Fruit fly (Drosophila melanogaster): ENCODE results near the gene CG5567.

The CG5567 gene

dm6 chr3L:17841085-17841606 lies 2.2 kb downstream of the CG5567 start, which contains the start of gene CG5577 (continued):
- no peak for TF ChIP-seq org-1 (GFP tag; optimal IDR thresholded peaks at IDR 0.05)
- no peak for TF ChIP-seq CG9817 (tag; optimal IDR thresholded peaks at IDR 0.05)
- TF ChIP-seq Hmr (GFP tag; optimal IDR thresholded peaks at IDR 0.05), result peak; percentile 46
- TF ChIP-seq ewg (GFP tag; optimal IDR thresholded peaks at IDR 0.05), result no peak
- TF ChIP-seq Scr (GFP tag; IDR thresholded peaks at IDR 0.05; ENCODE audit: partially characterized antibody), result peak; percentile 68
- no peak for TF ChIP-seq CG8924 (tag; optimal IDR thresholded peaks at IDR 0.05)
- peak; percentile 50 for TF ChIP-seq exex (tag; optimal IDR thresholded peaks at IDR 0.05)
- TF ChIP-seq CG4328 (GFP tag; optimal IDR thresholded peaks at IDR 0.05), result no peak
- TF ChIP-seq D19A (tag; optimal IDR thresholded peaks at IDR 0.05), result peak; percentile 69
- peak; percentile 40 for TF ChIP-seq cwo (GFP tag; optimal IDR thresholded peaks at IDR 0.05)
- no peak for TF ChIP-seq CG9437 (GFP tag; optimal IDR thresholded peaks at IDR 0.05)
- TF ChIP-seq pros (GFP tag; optimal IDR thresholded peaks at IDR 0.05), result peak; percentile 38
- no peak for TF ChIP-seq CG13775 (GFP tag; optimal IDR thresholded peaks at IDR 0.05)
- no peak for TF ChIP-seq CG11696 (GFP tag; IDR thresholded peaks at IDR 0.05)
- TF ChIP-seq CG3281 (GFP tag; optimal IDR thresholded peaks at IDR 0.05), result peak; percentile 12
- TF ChIP-seq CG31441 (GFP tag; IDR thresholded peaks at IDR 0.05), result no peak
- peak; percentile 11 for TF ChIP-seq pho (GFP tag; optimal IDR thresholded peaks at IDR 0.05)
- TF ChIP-seq oc (tag; optimal IDR thresholded peaks at IDR 0.05), result no peak
- TF ChIP-seq CG14441 (GFP tag; IDR thresholded peaks at IDR 0.05), result no peak
- TF ChIP-seq ara (GFP tag; IDR thresholded peaks at IDR 0.05), result no peak
- no peak for TF ChIP-seq CG18262 (tag; optimal IDR thresholded peaks at IDR 0.05)
- no peak for TF ChIP-seq twi (tag; optimal IDR thresholded peaks at IDR 0.05)
- TF ChIP-seq Dll (GFP tag; IDR thresholded peaks at IDR 0.05; ENCODE audit: partially characterized antibody), result peak; percentile 67
- TF ChIP-seq Med (GFP tag), result peak; percentile 93
- TF ChIP-seq sna (GFP tag; IDR thresholded peaks at IDR 0.05; ENCODE audit: partially characterized antibody), result peak; percentile 78
- no peak for TF ChIP-seq Drgx (GFP tag; IDR thresholded peaks at IDR 0.05)
- TF ChIP-seq Hey (tag; optimal IDR thresholded peaks at IDR 0.05), result no peak
- TF ChIP-seq CG18599 (GFP tag; optimal IDR thresholded peaks at IDR 0.05), result no peak
- no peak for TF ChIP-seq emc (GFP tag; optimal IDR thresholded peaks at IDR 0.05)
- TF ChIP-seq CG3065 (GFP tag; optimal IDR thresholded peaks at IDR 0.05), result no peak
- TF ChIP-seq salm (tag; optimal IDR thresholded peaks at IDR 0.05), result no peak
- no peak for TF ChIP-seq onecut (GFP tag; IDR thresholded peaks at IDR 0.05)
- peak; percentile 39; the same call in 1 of the 2 replicates for TF ChIP-seq CG42726 (GFP tag; IDR thresholded peaks at IDR 0.05; ENCODE audit: partially characterized antibody)
- TF ChIP-seq CG14710 (tag; optimal IDR thresholded peaks at IDR 0.05), result no peak
- TF ChIP-seq CG10267 (tag; optimal IDR thresholded peaks at IDR 0.05), result no peak
- peak; percentile 56 for TF ChIP-seq CG2120 (GFP tag; optimal IDR thresholded peaks at IDR 0.05)
- TF ChIP-seq rib (GFP tag; IDR thresholded peaks at IDR 0.05), result peak; percentile 59; the same call in 1 of the 2 replicates
- TF ChIP-seq D19B (GFP tag; optimal IDR thresholded peaks at IDR 0.05), result no peak
- TF ChIP-seq gfzf (GFP tag; optimal IDR thresholded peaks at IDR 0.05), result no peak
- no peak for TF ChIP-seq gcm2 (GFP tag; optimal IDR thresholded peaks at IDR 0.05)
- TF ChIP-seq gt (GFP tag; IDR thresholded peaks at IDR 0.05), result no peak
- TF ChIP-seq unc-4 (GFP tag; IDR thresholded peaks at IDR 0.05; ENCODE audit: partially characterized antibody), result peak; percentile 75
- TF ChIP-seq CG13624 (GFP tag; optimal IDR thresholded peaks at IDR 0.05), result peak; percentile 27
- TF ChIP-seq HHEX (GFP tag; optimal IDR thresholded peaks at IDR 0.05), result peak; percentile 38
- TF ChIP-seq kay (GFP tag; optimal IDR thresholded peaks at IDR 0.05), result no peak
- TF ChIP-seq CG6654 (GFP tag; optimal IDR thresholded peaks at IDR 0.05), result no peak
- no peak for TF ChIP-seq CG16779 (GFP tag; IDR thresholded peaks at IDR 0.05)
- no peak for TF ChIP-seq Lhr (GFP tag; optimal IDR thresholded peaks at IDR 0.05)
- no peak for TF ChIP-seq CG12155 (GFP tag; optimal IDR thresholded peaks at IDR 0.05)
- TF ChIP-seq CG15514 (GFP tag; optimal IDR thresholded peaks at IDR 0.05), result peak; percentile 56
